Worm (Caenorhabditis elegans): Measurements from ENCODE around the gene T04F8.3.

T04F8.3 gene

DNA sequence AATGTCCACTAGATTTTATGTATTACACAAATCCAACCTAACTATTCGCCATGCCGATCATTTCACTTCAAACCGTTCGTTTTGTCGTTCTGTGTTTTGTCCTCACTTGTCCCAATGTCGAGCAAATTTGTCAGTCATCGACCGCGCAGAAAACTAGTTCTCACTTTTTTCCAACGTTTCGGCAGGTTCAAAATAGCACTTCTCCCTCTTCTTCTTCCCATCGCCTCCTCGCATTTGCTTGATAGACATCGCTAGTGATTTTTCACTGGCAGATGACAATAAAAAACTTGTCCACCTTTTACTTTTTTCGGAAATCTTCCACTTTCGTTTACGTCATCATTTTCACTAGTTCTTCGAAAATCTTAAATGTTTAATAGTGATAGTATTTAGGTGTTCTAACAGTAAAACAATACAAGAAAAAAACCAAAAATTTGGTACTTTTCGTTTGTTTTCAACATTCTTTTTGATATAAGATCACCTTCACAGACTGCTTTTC lies 7.1 kb downstream of the T04F8.3 start:
- TF ChIP-seq aha-1 (tag), result peak; percentile 61
- TF ChIP-seq cey-2 (tag; optimal IDR thresholded peaks at IDR 0.05; ENCODE audit: borderline replicate concordance, insufficient read depth), result no peak
- TF ChIP-seq sdz-12 (GFP tag; optimal IDR thresholded peaks at IDR 0.05), result no peak
- TF ChIP-seq skn-1 (tag; optimal IDR thresholded peaks at IDR 0.05), result no peak
- no peak for TF ChIP-seq lin-1 (GFP tag; IDR thresholded peaks at IDR 0.05)
- no peak for TF ChIP-seq mdt-29 (GFP tag; IDR thresholded peaks at IDR 0.05)

- TF ChIP-seq gei-8 (GFP tag; optimal IDR thresholded peaks at IDR 0.05), result no peak
- TF ChIP-seq nhr-237 (tag; optimal IDR thresholded peaks at IDR 0.05), result no peak
- TF ChIP-seq hlh-30 (tag; optimal IDR thresholded peaks at IDR 0.05; ENCODE audit: insufficient read depth), result peak; percentile 47
- no peak for TF ChIP-seq egl-27 (tag; optimal IDR thresholded peaks at IDR 0.05)
- peak in 1 of 2 experiments; percentile 19 for TF ChIP-seq mdl-1 (tag; optimal IDR thresholded peaks at IDR 0.05)
- no peak for TF ChIP-seq T26A8.4 (GFP tag; IDR thresholded peaks at IDR 0.05)
- TF ChIP-seq mxl-2 (GFP tag; conservative IDR thresholded peaks at IDR 0.05), result no peak
- peak; percentile 45 for TF ChIP-seq aha-1 (tag)
- no peak for TF ChIP-seq snpc-1.2 (GFP tag; IDR thresholded peaks at IDR 0.05)
- peak; percentile 75 for TF ChIP-seq hmg-1.1 (GFP tag; IDR thresholded peaks at IDR 0.05)
- TF ChIP-seq zag-1 (tag; optimal IDR thresholded peaks at IDR 0.05), result no peak
- no peak for TF ChIP-seq ceh-32 (tag; optimal IDR thresholded peaks at IDR 0.05; ENCODE audit: poor library complexity)
- no peak for TF ChIP-seq spr-1 (tag; optimal IDR thresholded peaks at IDR 0.05)
- TF ChIP-seq jun-1 (tag; optimal IDR thresholded peaks at IDR 0.05), result no peak
- peak; percentile 30 for TF ChIP-seq hlh-11 (tag; optimal IDR thresholded peaks at IDR 0.05)
- no peak for TF ChIP-seq Y5F2A.4 (GFP tag; optimal IDR thresholded peaks at IDR 0.05)
- TF ChIP-seq dve-1 (tag; optimal IDR thresholded peaks at IDR 0.05; ENCODE audit: insufficient read depth), result no peak
- TF ChIP-seq fkh-10 (GFP tag; optimal IDR thresholded peaks at IDR 0.05), result no peak
- TF ChIP-seq nhr-28 (tag; optimal IDR thresholded peaks at IDR 0.05), result peak; percentile 29
- TF ChIP-seq ceh-20 (GFP tag; IDR thresholded peaks at IDR 0.05), result no peak
- TF ChIP-seq nhr-111 (GFP tag; optimal IDR thresholded peaks at IDR 0.05), result no peak
- no peak for TF ChIP-seq Y75B8A.6 (GFP tag; IDR thresholded peaks at IDR 0.05)
- no peak for TF ChIP-seq ZK546.5 (tag; optimal IDR thresholded peaks at IDR 0.05)
- TF ChIP-seq R02D3.7 (tag; optimal IDR thresholded peaks at IDR 0.05), result no peak
- TF ChIP-seq unc-39 (tag; optimal IDR thresholded peaks at IDR 0.05), result no peak
- TF ChIP-seq F44E2.7 (GFP tag; IDR thresholded peaks at IDR 0.05), result no peak
- TF ChIP-seq aly-2 (tag; optimal IDR thresholded peaks at IDR 0.05), result no peak
- TF ChIP-seq saeg-2 (GFP tag; IDR thresholded peaks at IDR 0.05), result no peak
- no peak for TF ChIP-seq nhr-11 (tag; optimal IDR thresholded peaks at IDR 0.05)
- TF ChIP-seq tag-97 (GFP tag; IDR thresholded peaks at IDR 0.05), result no peak
- no peak for TF ChIP-seq pha-4 (GFP tag; IDR thresholded peaks at IDR 0.05)
- no peak for TF ChIP-seq pha-4 (tag; optimal IDR thresholded peaks at IDR 0.05)
- TF ChIP-seq F49E8.2 (tag; optimal IDR thresholded peaks at IDR 0.05; ENCODE audit: borderline replicate concordance), result no peak
- TF ChIP-seq nhr-42 (GFP tag; IDR thresholded peaks at IDR 0.05), result no peak
- TF ChIP-seq madf-9 (GFP tag; conservative IDR thresholded peaks at IDR 0.05), result no peak
- TF ChIP-seq set-16 (GFP tag; IDR thresholded peaks at IDR 0.05), result no peak
- TF ChIP-seq F37D6.2 (tag; optimal IDR thresholded peaks at IDR 0.05), result no peak
- no peak for TF ChIP-seq Y105C5A.15 (GFP tag; IDR thresholded peaks at IDR 0.05)
- no peak for TF ChIP-seq ZK337.2 (GFP tag; IDR thresholded peaks at IDR 0.05)
- TF ChIP-seq dmd-8 (GFP tag; IDR thresholded peaks at IDR 0.05), result no peak
- no peak for TF ChIP-seq daf-16 (GFP tag; optimal IDR thresholded peaks at IDR 0.05)
- TF ChIP-seq daf-16 (tag; optimal IDR thresholded peaks at IDR 0.05), result peak; percentile 24
- peak in 1 of 2 experiments; percentile 55 for TF ChIP-seq unc-62 (GFP tag; optimal IDR thresholded peaks at IDR 0.05 in 1 of 2)
- no peak for TF ChIP-seq unc-62 (tag; optimal IDR thresholded peaks at IDR 0.05)
- peak; percentile 33 for TF ChIP-seq rbr-2 (tag; optimal IDR thresholded peaks at IDR 0.05)
These were observed 8.2 kb downstream of the T04F8.3 start, which contains the start of gene noca-2 for ce11 chrX:11666545-11667177. noca-2 (plus strand) TSS chrX:11667127.

All from whole organism, L4 larva.